Fruit fly (Drosophila melanogaster) whole organism, wandering third instar larva: ENCODE results near the gene CG6749.

Experiments used
- CG32264 ChIP-seq: fragments of 200-800 bp; sonication (Bioruptor generic); optimal IDR thresholded peaks from 2 replicates; lab custom pipeline; 2016; ENCODE audit warnings: missing biosample characterization, missing genetic modification characterization
- CrebA ChIP-seq: fragments of 200-800 bp; sonication (Bioruptor generic); optimal IDR thresholded peaks from 2 replicates; lab custom pipeline; 2016; ENCODE audit warnings: missing biosample characterization, mild to moderate bottlenecking, missing genetic modification characterization, borderline replicate concordance
- Hnf4 ChIP-seq: fragments of 200-800 bp; sonication (Bioruptor generic); optimal IDR thresholded peaks from 2 replicates; lab custom pipeline; 2016; ENCODE audit warnings: missing biosample characterization, mild to moderate bottlenecking, missing genetic modification characterization
- Rel ChIP-seq, 2 experiments: fragments of 200-800 bp; sonication (Bioruptor generic) in 1 of 2; optimal IDR thresholded peaks; 2 replicates in 1 of 2; 3 replicates in 1 of 2; lab custom pipeline; 2016 to 2019; ENCODE audit warnings: mild to moderate bottlenecking in 2 of 2, missing biosample characterization in 2 of 2, missing genetic modification characterization in 2 of 2, moderate library complexity in 1 of 2
- Sp1 ChIP-seq: fragments of 200-800 bp; sonication (Bioruptor generic); optimal IDR thresholded peaks from 3 replicates; lab custom pipeline; 2019; ENCODE audit warnings: missing biosample characterization, mild to moderate bottlenecking, missing genetic modification characterization, moderate library complexity
- fru ChIP-seq: fragments of 200-800 bp; sonication (Bioruptor generic); optimal IDR thresholded peaks from 3 replicates; lab custom pipeline; 2016; ENCODE audit warnings: missing biosample characterization, mild to moderate bottlenecking, missing genetic modification characterization
- psq ChIP-seq: fragments of 200-800 bp; sonication (Bioruptor generic); optimal IDR thresholded peaks from 3 replicates; lab custom pipeline; 2017; ENCODE audit warnings: missing biosample characterization, mild to moderate bottlenecking, missing genetic modification characterization, moderate library complexity
- woc ChIP-seq: sonication (Bioruptor generic); optimal IDR thresholded peaks from 2 replicates; lab custom pipeline; 2016; ENCODE audit warnings: missing biosample characterization, mild to moderate bottlenecking, missing genetic modification characterization

DNA sequence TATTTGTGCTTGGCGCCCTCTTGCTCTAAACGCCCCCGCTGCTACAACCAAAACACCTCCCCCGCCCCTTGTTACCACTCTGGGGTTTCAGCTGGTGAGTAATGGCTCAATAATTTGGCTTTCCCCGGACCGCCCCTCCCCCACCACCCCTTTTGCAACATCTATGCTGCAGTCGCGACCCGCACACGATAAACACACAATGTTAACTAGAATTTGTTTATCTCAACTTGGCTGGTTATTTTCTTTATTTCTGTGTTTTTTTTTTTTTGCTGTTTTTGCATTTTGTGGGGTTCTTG, 32.1 kb upstream of the CG6749 start:
- TF ChIP-seq CrebA (GFP tag; lab: Kevin White, UChicago) (no peak), woc (GFP tag; lab: Kevin White, UChicago) (no peak), fru (GFP tag; lab: Kevin White, UChicago) (no peak), psq (GFP tag; lab: Kevin White, UChicago) (no peak), Rel (GFP tag; optimal IDR thresholded peaks at IDR 0.05; lab: Kevin White, UChicago) (no peak), Rel (tag; optimal IDR thresholded peaks at IDR 0.05; lab: Kevin White, UChicago) (no peak), Sp1 (GFP tag; lab: Kevin White, UChicago) (no peak), CG32264 (GFP tag; lab: Kevin White, UChicago) (no peak), Hnf4 (GFP tag; lab: Kevin White, UChicago) (no peak)
